Worm (Caenorhabditis elegans) whole organism, mixed stage, embryonic: ENCODE results near the gene F07F6.1.

ENCODE experiments used
- M03D4.4 ChIP-seq: sonication (generic microtip); optimal IDR thresholded peaks from 2 replicates; lab custom pipeline; 2017; ENCODE audit warnings: mild to moderate bottlenecking, missing genetic modification characterization, missing compliant biosample characterization
- bed-3 ChIP-seq: fragments of 200-800 bp; sonication (Bioruptor generic); optimal IDR thresholded peaks from 3 replicates; lab custom pipeline; 2018; ENCODE audit warnings: mild to moderate bottlenecking, missing genetic modification characterization, moderate library complexity, missing compliant biosample characterization
- blmp-1 ChIP-seq: fragments of 150-350 bp; optimal IDR thresholded peaks from 2 replicates; lab custom pipeline; 2014; ENCODE audit warnings: missing biosample characterization, missing genetic modification characterization
- ceh-39 ChIP-seq: fragments of 150-350 bp; optimal IDR thresholded peaks from 2 replicates; lab custom pipeline; 2014; ENCODE audit warnings: missing biosample characterization, missing genetic modification characterization
- ceh-43 ChIP-seq: fragments of 200-800 bp; sonication (Bioruptor generic); optimal IDR thresholded peaks from 2 replicates; lab custom pipeline; 2018; ENCODE audit warnings: mild to moderate bottlenecking, missing genetic modification characterization, moderate library complexity, missing compliant biosample characterization
- ceh-83 ChIP-seq: fragments of 200-800 bp; sonication (Bioruptor generic); optimal IDR thresholded peaks from 2 replicates; lab custom pipeline; 2018; ENCODE audit warnings: mild to moderate bottlenecking, missing genetic modification characterization, missing compliant biosample characterization
- ces-1 ChIP-seq: fragments of 150-350 bp; optimal IDR thresholded peaks from 2 replicates; lab custom pipeline; 2014; ENCODE audit warnings: missing biosample characterization, missing genetic modification reagents, missing genetic modification characterization
- cnd-1 ChIP-seq: fragments of 200-800 bp; sonication (Bioruptor generic); optimal IDR thresholded peaks from 2 replicates; lab custom pipeline; 2018; ENCODE audit warnings: mild to moderate bottlenecking, missing genetic modification characterization, missing compliant biosample characterization
- drap-1 ChIP-seq: fragments of 200-800 bp; sonication (Bioruptor generic); optimal IDR thresholded peaks from 3 replicates; lab custom pipeline; 2018; ENCODE audit warnings: mild to moderate bottlenecking, missing genetic modification characterization, missing compliant biosample characterization
- elt-1 ChIP-seq: sonication (generic microtip); optimal IDR thresholded peaks from 2 replicates; lab custom pipeline; 2017; ENCODE audit warnings: missing genetic modification characterization, mild to moderate bottlenecking, missing compliant biosample characterization, antibody characterized with exemption, moderate library complexity, borderline replicate concordance; ENCODE audit not compliant: insufficient read depth
- elt-3 ChIP-seq: fragments of 150-350 bp; optimal IDR thresholded peaks from 2 replicates; lab custom pipeline; 2014; ENCODE audit warnings: missing biosample characterization, missing genetic modification characterization
- flh-1 ChIP-seq: fragments of 200-800 bp; sonication (Bioruptor generic); optimal IDR thresholded peaks from 2 replicates; lab custom pipeline; 2018; ENCODE audit warnings: mild to moderate bottlenecking, missing genetic modification characterization, moderate library complexity, missing compliant biosample characterization
- ham-2 ChIP-seq: fragments of 200-800 bp; sonication (Bioruptor generic); optimal IDR thresholded peaks from 2 replicates; lab custom pipeline; 2018; ENCODE audit warnings: mild to moderate bottlenecking, missing genetic modification characterization, missing compliant biosample characterization
- hlh-1 ChIP-seq: fragments of 150-350 bp; optimal IDR thresholded peaks from 2 replicates; lab custom pipeline; 2014; ENCODE audit warnings: missing biosample characterization, missing genetic modification reagents, missing genetic modification characterization
- lin-13 ChIP-seq: fragments of 150-350 bp; optimal IDR thresholded peaks from 2 replicates; lab custom pipeline; 2014; ENCODE audit warnings: missing biosample characterization, missing genetic modification characterization
- lin-32 ChIP-seq: fragments of 200-800 bp; sonication (Bioruptor generic); optimal IDR thresholded peaks from 2 replicates; lab custom pipeline; 2018; ENCODE audit warnings: mild to moderate bottlenecking, missing genetic modification characterization, missing compliant biosample characterization
- lsy-2 ChIP-seq: fragments of 150-350 bp; optimal IDR thresholded peaks from 2 replicates; lab custom pipeline; 2014; ENCODE audit warnings: missing biosample characterization, missing genetic modification characterization
- mab-5 ChIP-seq: fragments of 150-350 bp; optimal IDR thresholded peaks from 2 replicates; lab custom pipeline; 2014; ENCODE audit warnings: missing biosample characterization, missing genetic modification characterization
- mep-1 ChIP-seq: fragments of 150-350 bp; optimal IDR thresholded peaks from 2 replicates; lab custom pipeline; 2017; ENCODE audit warnings: missing biosample characterization, missing genetic modification reagents, missing genetic modification characterization, inconsistent platforms
- mls-2 ChIP-seq: sonication (generic microtip); optimal IDR thresholded peaks from 2 replicates; lab custom pipeline; 2016; ENCODE audit warnings: mild to moderate bottlenecking, missing genetic modification characterization, moderate library complexity, missing compliant biosample characterization
- nhr-12 ChIP-seq: fragments of 150-350 bp; optimal IDR thresholded peaks from 2 replicates; lab custom pipeline; 2014; ENCODE audit warnings: missing biosample characterization, missing genetic modification characterization
- nhr-2 ChIP-seq: fragments of 150-350 bp; optimal IDR thresholded peaks from 2 replicates; lab custom pipeline; 2014; ENCODE audit warnings: missing biosample characterization, missing genetic modification characterization
- nhr-237 ChIP-seq: fragments of 150-350 bp; optimal IDR thresholded peaks from 2 replicates; lab custom pipeline; 2014; ENCODE audit warnings: missing biosample characterization, missing genetic modification characterization
- nhr-28 ChIP-seq: fragments of 150-350 bp; optimal IDR thresholded peaks from 2 replicates; lab custom pipeline; 2014; ENCODE audit warnings: missing biosample characterization, missing genetic modification characterization
- nhr-76 ChIP-seq: sonication (generic microtip); optimal IDR thresholded peaks from 2 replicates; lab custom pipeline; 2017; ENCODE audit warnings: missing biosample characterization, missing genetic modification characterization
- pha-4 ChIP-seq: fragments of 150-350 bp; optimal IDR thresholded peaks from 2 replicates; lab custom pipeline; 2018; ENCODE audit warnings: missing biosample characterization, missing genetic modification reagents, missing genetic modification characterization
- sem-2 ChIP-seq: fragments of 200-800 bp; sonication (Bioruptor generic); optimal IDR thresholded peaks from 2 replicates; lab custom pipeline; 2018; ENCODE audit warnings: mild to moderate bottlenecking, missing genetic modification characterization, missing compliant biosample characterization
- snpc-4 ChIP-seq: fragments of 150-350 bp; optimal IDR thresholded peaks from 2 replicates; lab custom pipeline; 2014; ENCODE audit warnings: missing biosample characterization, missing genetic modification characterization
- sptf-1 ChIP-seq: sonication (generic microtip); optimal IDR thresholded peaks from 2 replicates; lab custom pipeline; 2017; ENCODE audit warnings: mild to moderate bottlenecking, missing genetic modification characterization, moderate library complexity, missing compliant biosample characterization
- tbx-8 ChIP-seq: fragments of 200-800 bp; sonication (Bioruptor generic); optimal IDR thresholded peaks from 2 replicates; lab custom pipeline; 2018; ENCODE audit warnings: mild to moderate bottlenecking, missing genetic modification characterization, moderate library complexity, missing compliant biosample characterization
- unc-120 ChIP-seq: sonication (generic microtip); optimal IDR thresholded peaks from 2 replicates; lab custom pipeline; 2017; ENCODE audit warnings: missing genetic modification characterization, missing compliant biosample characterization; ENCODE audit not compliant: poor library complexity, severe bottlenecking
- unc-39 ChIP-seq: fragments of 150-350 bp; optimal IDR thresholded peaks from 2 replicates; lab custom pipeline; 2014; ENCODE audit warnings: missing biosample characterization, missing genetic modification characterization
- unc-62 ChIP-seq: fragments of 150-350 bp; optimal IDR thresholded peaks from 2 replicates; lab custom pipeline; 2014; ENCODE audit warnings: missing biosample characterization, missing genetic modification reagents, missing genetic modification characterization
- zip-8 ChIP-seq: fragments of 150-350 bp; optimal IDR thresholded peaks from 2 replicates; lab custom pipeline; 2014; ENCODE audit warnings: missing biosample characterization, missing genetic modification characterization
- ztf-11 ChIP-seq: fragments of 150-350 bp; optimal IDR thresholded peaks from 2 replicates; lab custom pipeline; 2014; ENCODE audit warnings: missing biosample characterization, missing genetic modification characterization

Gene F07F6.1

ce11 chrII:5420947-5421614 lies 16.6 kb upstream of the F07F6.1 start, which contains the start of gene tofu-6:
Gene tofu-6 (plus strand): TSS chrII:5421248.
- TF ChIP-seq tbx-8 (GFP tag; lab: Kevin White, UChicago) (no peak), lsy-2 (tag; lab: Kevin White, UChicago) (peak; percentile 79)

ce11 chrII:5423832-5424231 lies 13.9 kb upstream of the F07F6.1 start, which contains the start of gene F07F6.7:
Gene F07F6.7 (minus strand): TSS chrII:5423858.
- TF ChIP-seq nhr-28 (tag; lab: Kevin White, UChicago) (no peak), nhr-76 (tag; lab: Kevin White, UChicago) (no peak), unc-120 (tag; lab: Kevin White, UChicago) (no peak), ztf-11 (no peak), flh-1 (no peak), blmp-1 (tag; lab: Kevin White, UChicago) (no peak), cnd-1 (no peak), nhr-12 (tag; lab: Kevin White, UChicago) (no peak)

- TF ChIP-seq zip-8 (tag; lab: Kevin White, UChicago) (no peak), nhr-76 (tag; lab: Kevin White, UChicago) (no peak), sptf-1 (tag; lab: Kevin White, UChicago) (no peak), pha-4 (tag; lab: Kevin White, UChicago) (no peak), lin-13 (tag; lab: Kevin White, UChicago) (no peak), hlh-1 (tag; lab: Kevin White, UChicago) (no peak), lin-32 (GFP tag; lab: Kevin White, UChicago) (no peak), bed-3 (GFP tag; lab: Kevin White, UChicago) (no peak), nhr-237 (tag; lab: Kevin White, UChicago) (no peak), blmp-1 (tag; lab: Kevin White, UChicago) (no peak), ces-1 (no peak), ceh-39 (no peak), lsy-2 (tag; lab: Kevin White, UChicago) (no peak), nhr-2 (tag; lab: Kevin White, UChicago) (no peak)
These were observed 12.1 kb upstream of the F07F6.1 start, which contains the start of gene F07F6.8 for ce11 chrII:5425633-5426032. Gene F07F6.8 (minus strand): TSS chrII:5425733.

ce11 chrII:5426054-5426453 lies 11.6 kb upstream of the F07F6.1 start:
- no peak for TF ChIP-seq nhr-28 (tag; lab: Kevin White, UChicago)
- TF ChIP-seq cnd-1: no peak
- no peak for TF ChIP-seq ces-1
- TF ChIP-seq pha-4 (tag; lab: Kevin White, UChicago): peak; percentile 33
- no peak for TF ChIP-seq sem-2 (GFP tag; lab: Kevin White, UChicago)
- peak; percentile 39 for TF ChIP-seq unc-62 (GFP tag; lab: Kevin White, UChicago)
- TF ChIP-seq drap-1 (GFP tag; lab: Kevin White, UChicago): no peak
- TF ChIP-seq ceh-39: peak; percentile 18
- TF ChIP-seq unc-120 (tag; lab: Kevin White, UChicago): peak; percentile 29
- TF ChIP-seq sptf-1 (tag; lab: Kevin White, UChicago): peak; percentile 38
- no peak for TF ChIP-seq snpc-4
- TF ChIP-seq blmp-1 (tag; lab: Kevin White, UChicago): no peak
- TF ChIP-seq nhr-12 (tag; lab: Kevin White, UChicago): no peak
- TF ChIP-seq elt-1: no peak
- no peak for TF ChIP-seq mls-2 (tag; lab: Kevin White, UChicago)
- no peak for TF ChIP-seq bed-3 (GFP tag; lab: Kevin White, UChicago)
- TF ChIP-seq flh-1: no peak
- TF ChIP-seq ceh-43 (GFP tag; lab: Kevin White, UChicago): no peak
- no peak for TF ChIP-seq zip-8 (tag; lab: Kevin White, UChicago)
- TF ChIP-seq mab-5 (tag; lab: Kevin White, UChicago): no peak
- peak; percentile 3 for TF ChIP-seq mep-1 (tag; lab: Kevin White, UChicago)
- TF ChIP-seq M03D4.4: no peak
- no peak for TF ChIP-seq hlh-1 (tag; lab: Kevin White, UChicago)
- no peak for TF ChIP-seq nhr-237 (tag; lab: Kevin White, UChicago)
- TF ChIP-seq ceh-83 (GFP tag; lab: Kevin White, UChicago): no peak
- TF ChIP-seq lin-13 (tag; lab: Kevin White, UChicago): no peak
- no peak for TF ChIP-seq ztf-11
- TF ChIP-seq lin-32 (GFP tag; lab: Kevin White, UChicago): no peak
- TF ChIP-seq lsy-2 (tag; lab: Kevin White, UChicago): no peak
- no peak for TF ChIP-seq nhr-76 (tag; lab: Kevin White, UChicago)
- no peak for TF ChIP-seq nhr-2 (tag; lab: Kevin White, UChicago)
- TF ChIP-seq unc-39 (tag; lab: Kevin White, UChicago): no peak
- TF ChIP-seq ham-2 (GFP tag; lab: Kevin White, UChicago): no peak
- TF ChIP-seq elt-3 (tag; lab: Kevin White, UChicago): no peak
- TF ChIP-seq tbx-8 (GFP tag; lab: Kevin White, UChicago): no peak
- TF ChIP-seq, all 35 proteins: peak for 6
